Fruit fly (Drosophila melanogaster) whole organism, wandering third instar larva: Measurements from ENCODE around the gene png.

Source experiments
- Abd-B ChIP-seq: fragments of >200 bp; optimal IDR thresholded peaks from 2 replicates; lab custom pipeline; 2017; ENCODE audit warnings: missing biosample characterization, missing genetic modification characterization
- CG32264 ChIP-seq: fragments of 200-800 bp; sonication (Bioruptor generic); optimal IDR thresholded peaks from 2 replicates; lab custom pipeline; 2016; ENCODE audit warnings: missing biosample characterization, missing genetic modification characterization
- CG9705 ChIP-seq: fragments of 200-800 bp; sonication (Bioruptor generic); optimal IDR thresholded peaks from 2 replicates; lab custom pipeline; 2018; ENCODE audit warnings: missing biosample characterization, mild to moderate bottlenecking, missing genetic modification characterization
- CrebA ChIP-seq: fragments of 200-800 bp; sonication (Bioruptor generic); optimal IDR thresholded peaks from 2 replicates; lab custom pipeline; 2016; ENCODE audit warnings: missing biosample characterization, mild to moderate bottlenecking, missing genetic modification characterization, borderline replicate concordance
- Dif ChIP-seq: fragments of 200-275, 200-300 bp; sonication (Bioruptor generic); optimal IDR thresholded peaks from 2 replicates; lab custom pipeline; 2018; ENCODE audit warnings: missing biosample characterization, missing genetic modification characterization; ENCODE audit not compliant: partially characterized antibody
- GATAd ChIP-seq: sonication (Bioruptor generic); optimal IDR thresholded peaks from 2 replicates; lab custom pipeline; 2016; ENCODE audit warnings: missing biosample characterization, missing genetic modification characterization
- HLH106 ChIP-seq: fragments of 200-800 bp; optimal IDR thresholded peaks from 3 replicates; lab custom pipeline; 2019; ENCODE audit warnings: missing biosample characterization, mild to moderate bottlenecking, missing genetic modification characterization, moderate library complexity
- Hnf4 ChIP-seq: fragments of 200-800 bp; sonication (Bioruptor generic); optimal IDR thresholded peaks from 2 replicates; lab custom pipeline; 2016; ENCODE audit warnings: missing biosample characterization, mild to moderate bottlenecking, missing genetic modification characterization
- Hr78 ChIP-seq: fragments of >200 bp; optimal IDR thresholded peaks from 2 replicates; lab custom pipeline; 2017; ENCODE audit warnings: missing biosample characterization, missing genetic modification characterization
- Hr83 ChIP-seq: fragments of 200-300 bp; sonication (Bioruptor generic); optimal IDR thresholded peaks from 2 replicates; lab custom pipeline; 2016; ENCODE audit warnings: missing biosample characterization, mild to moderate bottlenecking, missing genetic modification characterization, moderate library complexity; ENCODE audit not compliant: poor library complexity, severe bottlenecking
- Jra ChIP-seq: sonication (Bioruptor generic); optimal IDR thresholded peaks from 2 replicates; lab custom pipeline; 2016; ENCODE audit warnings: missing biosample characterization, missing genetic modification characterization
- Mio ChIP-seq: sonication (Bioruptor generic); optimal IDR thresholded peaks from 2 replicates; lab custom pipeline; 2016; ENCODE audit warnings: missing biosample characterization, missing genetic modification characterization
- Myc ChIP-seq: fragments of >200 bp; optimal IDR thresholded peaks from 2 replicates; lab custom pipeline; 2017
- N ChIP-seq: fragments of >200 bp; optimal IDR thresholded peaks from 2 replicates; lab custom pipeline; 2018; ENCODE audit warnings: missing biosample characterization, missing external identifiers, missing genetic modification characterization
- OdsH ChIP-seq: fragments of 200-800 bp; sonication (Bioruptor generic); optimal IDR thresholded peaks from 2 replicates; lab custom pipeline; 2016; ENCODE audit warnings: missing biosample characterization, mild to moderate bottlenecking, missing genetic modification characterization
- Rel ChIP-seq, 2 experiments: fragments of 200-800 bp; sonication (Bioruptor generic) in 1 of 2; optimal IDR thresholded peaks; 2 replicates in 1 of 2; 3 replicates in 1 of 2; lab custom pipeline; 2016 to 2019; ENCODE audit warnings: mild to moderate bottlenecking in 2 of 2, missing biosample characterization in 2 of 2, missing genetic modification characterization in 2 of 2, moderate library complexity in 1 of 2
- Sp1 ChIP-seq: fragments of 200-800 bp; sonication (Bioruptor generic); optimal IDR thresholded peaks from 3 replicates; lab custom pipeline; 2019; ENCODE audit warnings: missing biosample characterization, mild to moderate bottlenecking, missing genetic modification characterization, moderate library complexity
- Vsx2 ChIP-seq: fragments of 200-300, 225-300 bp; sonication (Bioruptor generic); optimal IDR thresholded peaks from 2 replicates; lab custom pipeline; 2018; ENCODE audit warnings: missing biosample characterization, missing genetic modification characterization; ENCODE audit not compliant: partially characterized antibody
- br ChIP-seq: fragments of 200-800 bp; sonication (Bioruptor generic); optimal IDR thresholded peaks from 2 replicates; lab custom pipeline; 2016; ENCODE audit warnings: missing biosample characterization, missing genetic modification characterization
- brk ChIP-seq: fragments of 200-800 bp; sonication (Bioruptor generic); optimal IDR thresholded peaks from 2 replicates; lab custom pipeline; 2016; ENCODE audit warnings: missing biosample characterization, mild to moderate bottlenecking, missing genetic modification characterization
- dl ChIP-seq, 2 experiments: fragments of 175-275, 200-275 bp in 1 of 2; fragments of 200-275 bp in 1 of 2; sonication (Bioruptor generic); optimal IDR thresholded peaks; lab custom pipeline; 2018; ENCODE audit warnings: mild to moderate bottlenecking in 2 of 2, missing biosample characterization in 2 of 2, missing genetic modification characterization in 2 of 2, moderate library complexity in 2 of 2; ENCODE audit not compliant: partially characterized antibody in 2 of 2, insufficient read depth in 1 of 2
- dmrt93B ChIP-seq: fragments of 200-800 bp; sonication (Bioruptor generic); optimal IDR thresholded peaks from 2 replicates; lab custom pipeline; 2018; ENCODE audit warnings: missing biosample characterization, mild to moderate bottlenecking, missing genetic modification characterization
- dsf ChIP-seq: sonication (Bioruptor generic); optimal IDR thresholded peaks from 2 replicates; lab custom pipeline; 2016; ENCODE audit warnings: missing biosample characterization, missing genetic modification characterization, borderline replicate concordance
- ey ChIP-seq: fragments of 200-800 bp; sonication (Bioruptor generic); optimal IDR thresholded peaks from 2 replicates; lab custom pipeline; 2016; ENCODE audit warnings: missing biosample characterization, missing genetic modification characterization
- foxo ChIP-seq, 2 experiments: fragments of 200-800 bp; sonication (Bioruptor generic); optimal IDR thresholded peaks; 2 replicates in 1 of 2; 3 replicates in 1 of 2; lab custom pipeline; 2016 to 2017; ENCODE audit warnings: missing biosample characterization in 2 of 2, missing genetic modification characterization in 2 of 2
- fru ChIP-seq: fragments of 200-800 bp; sonication (Bioruptor generic); optimal IDR thresholded peaks from 3 replicates; lab custom pipeline; 2016; ENCODE audit warnings: missing biosample characterization, mild to moderate bottlenecking, missing genetic modification characterization
- h ChIP-seq: fragments of 200-800 bp; sonication (Bioruptor generic); optimal IDR thresholded peaks from 3 replicates; lab custom pipeline; 2016; ENCODE audit warnings: missing biosample characterization, mild to moderate bottlenecking, missing genetic modification characterization
- jim ChIP-seq: fragments of 175-275, 200-325 bp; sonication (Bioruptor generic); optimal IDR thresholded peaks from 2 replicates; lab custom pipeline; 2016; ENCODE audit warnings: missing biosample characterization, mild to moderate bottlenecking, missing genetic modification characterization
- lola ChIP-seq: fragments of >200 bp; optimal IDR thresholded peaks from 2 replicates; lab custom pipeline; 2017; ENCODE audit warnings: missing biosample characterization, missing genetic modification characterization
- pan ChIP-seq: fragments of >200 bp; optimal IDR thresholded peaks from 2 replicates; lab custom pipeline; 2017
- psq ChIP-seq: fragments of 200-800 bp; sonication (Bioruptor generic); optimal IDR thresholded peaks from 3 replicates; lab custom pipeline; 2017; ENCODE audit warnings: missing biosample characterization, mild to moderate bottlenecking, missing genetic modification characterization, moderate library complexity
- rgr ChIP-seq: fragments of 200-800 bp; sonication (Bioruptor generic); optimal IDR thresholded peaks from 3 replicates; lab custom pipeline; 2016; ENCODE audit warnings: missing biosample characterization, mild to moderate bottlenecking, missing genetic modification characterization
- sage ChIP-seq: fragments of 200-800 bp; sonication (Bioruptor generic); optimal IDR thresholded peaks from 2 replicates; lab custom pipeline; 2016; ENCODE audit warnings: missing biosample characterization, mild to moderate bottlenecking, missing genetic modification characterization
- sv ChIP-seq: fragments of 200-800 bp; sonication (Bioruptor generic); optimal IDR thresholded peaks from 3 replicates; lab custom pipeline; 2016; ENCODE audit warnings: missing biosample characterization, missing genetic modification characterization
- tai ChIP-seq: sonication (Bioruptor generic); optimal IDR thresholded peaks from 2 replicates; lab custom pipeline; 2016; ENCODE audit warnings: missing biosample characterization, missing genetic modification characterization
- woc ChIP-seq: sonication (Bioruptor generic); optimal IDR thresholded peaks from 2 replicates; lab custom pipeline; 2016; ENCODE audit warnings: missing biosample characterization, mild to moderate bottlenecking, missing genetic modification characterization

The png gene

dm6 chrX:1357501-1357900 is at the start of gene png:
Gene png, minus strand, starts transcription at chrX:1357601.
- no peak for TF ChIP-seq Jra (GFP tag; lab: Kevin White, UChicago)
- TF ChIP-seq, all 38 proteins: peak for 0

- TF ChIP-seq sv (no peak), brk (GFP tag; lab: Kevin White, UChicago) (no peak), OdsH (GFP tag; lab: Kevin White, UChicago) (no peak), HLH106 (tag; lab: Kevin White, UChicago) (no peak), dsf (GFP tag; lab: Kevin White, UChicago) (no peak), br (GFP tag; lab: Kevin White, UChicago) (no peak), woc (GFP tag; lab: Kevin White, UChicago) (no peak), lola (GFP tag; lab: Kevin White, UChicago) (no peak), Mio (GFP tag; lab: Kevin White, UChicago) (no peak), Jra (GFP tag; lab: Kevin White, UChicago) (no peak), pan (no peak), N (GFP tag; lab: Kevin White, UChicago) (no peak), Sp1 (GFP tag; lab: Kevin White, UChicago) (no peak), fru (GFP tag; lab: Kevin White, UChicago) (no peak), Vsx2 (no peak), Dif (GFP tag; lab: Kevin White, UChicago) (no peak)
Observed at dm6 chrX:1405779-1406178, 48.4 kb upstream of the png start.

dm6 chrX:1405012-1405411 is 47.6 kb upstream of the png start:
- TF ChIP-seq woc (GFP tag; lab: Kevin White, UChicago) (no peak), dmrt93B (GFP tag; lab: Kevin White, UChicago) (no peak), Sp1 (GFP tag; lab: Kevin White, UChicago) (no peak), ey (GFP tag; lab: Kevin White, UChicago) (no peak), Hr78 (no peak), psq (GFP tag; lab: Kevin White, UChicago) (no peak), pan (no peak), OdsH (GFP tag; lab: Kevin White, UChicago) (no peak), rgr (GFP tag; lab: Kevin White, UChicago) (no peak), CG32264 (GFP tag; lab: Kevin White, UChicago) (no peak), dsf (GFP tag; lab: Kevin White, UChicago) (no peak), tai (GFP tag; lab: Kevin White, UChicago) (no peak), foxo (GFP tag; optimal IDR thresholded peaks at IDR 0.05; lab: Kevin White, UChicago) (no peak), fru (GFP tag; lab: Kevin White, UChicago) (no peak), sage (no peak), brk (GFP tag; lab: Kevin White, UChicago) (no peak), br (GFP tag; lab: Kevin White, UChicago) (no peak), dl (GFP tag; optimal IDR thresholded peaks at IDR 0.05; lab: Kevin White, UChicago; ENCODE audit: insufficient read depth in 1 of 2, partially characterized antibody in 2 of 2) (no peak), Dif (GFP tag; lab: Kevin White, UChicago) (no peak), GATAd (GFP tag; lab: Kevin White, UChicago) (no peak)
- TF ChIP-seq, all 38 proteins: peak for 0

- TF ChIP-seq woc (GFP tag; lab: Kevin White, UChicago) (peak; percentile 80), Mio (GFP tag; lab: Kevin White, UChicago) (no peak), Dif (GFP tag; lab: Kevin White, UChicago) (peak; percentile 81), HLH106 (tag; lab: Kevin White, UChicago) (no peak), N (GFP tag; lab: Kevin White, UChicago) (no peak), dmrt93B (GFP tag; lab: Kevin White, UChicago) (no peak), Abd-B (GFP tag; lab: Kevin White, UChicago) (no peak), br (GFP tag; lab: Kevin White, UChicago) (peak; percentile 36), CG9705 (no peak), CrebA (GFP tag; lab: Kevin White, UChicago) (no peak), CG32264 (GFP tag; lab: Kevin White, UChicago) (no peak), Hr83 (GFP tag; lab: Kevin White, UChicago) (peak; percentile 39), fru (GFP tag; lab: Kevin White, UChicago) (peak; percentile 5), Rel (GFP tag; optimal IDR thresholded peaks at IDR 0.05; lab: Kevin White, UChicago) (no peak), Rel (tag; optimal IDR thresholded peaks at IDR 0.05; lab: Kevin White, UChicago) (peak; percentile 11), rgr (GFP tag; lab: Kevin White, UChicago) (no peak), Jra (GFP tag; lab: Kevin White, UChicago) (peak; percentile 30), h (GFP tag; lab: Kevin White, UChicago) (peak; percentile 17), dsf (GFP tag; lab: Kevin White, UChicago) (no peak), Vsx2 (peak; percentile 70), Sp1 (GFP tag; lab: Kevin White, UChicago) (peak; percentile 12), lola (GFP tag; lab: Kevin White, UChicago) (no peak), Hr78 (no peak), tai (GFP tag; lab: Kevin White, UChicago) (no peak), jim (GFP tag; lab: Kevin White, UChicago) (no peak), Hnf4 (no peak), sage (no peak), dl (GFP tag; optimal IDR thresholded peaks at IDR 0.05; lab: Kevin White, UChicago; ENCODE audit: insufficient read depth in 1 of 2, partially characterized antibody in 2 of 2) (peak; percentile 25 to 82), Myc (no peak), brk (GFP tag; lab: Kevin White, UChicago) (no peak), foxo (GFP tag; optimal IDR thresholded peaks at IDR 0.05; lab: Kevin White, UChicago) (no peak)
Observed at dm6 chrX:1399056-1400003, 41.9 kb upstream of the png start.
